Fruit fly (Drosophila melanogaster): ENCODE measurements around the gene CG10336.

CG10336 gene

dm6 chr2L:18705617-18706046 lies 16.3 kb downstream of the CG10336 start, which contains the start of gene Jwa (continued):
- TF ChIP-seq CG18619 (GFP tag; optimal IDR thresholded peaks at IDR 0.05) (peak; percentile 79), CG14667 (GFP tag; IDR thresholded peaks at IDR 0.05) (peak; percentile 80), Lpt (GFP tag; optimal IDR thresholded peaks at IDR 0.05) (no peak), al (GFP tag; IDR thresholded peaks at IDR 0.05) (peak; percentile 96), CG17568 (GFP tag; optimal IDR thresholded peaks at IDR 0.05) (peak; percentile 91), CG4854 (GFP tag; optimal IDR thresholded peaks at IDR 0.05) (peak; percentile 80), Neu2 (GFP tag; optimal IDR thresholded peaks at IDR 0.05; ENCODE audit: borderline replicate concordance) (peak; percentile 61), CG17186 (GFP tag; optimal IDR thresholded peaks at IDR 0.05) (peak; percentile 36), Opbp (GFP tag; IDR thresholded peaks at IDR 0.05; ENCODE audit: partially characterized antibody) (peak; percentile 97), fu2 (GFP tag; optimal IDR thresholded peaks at IDR 0.05) (peak; percentile 93), nau (GFP tag; optimal IDR thresholded peaks at IDR 0.05) (no peak), BEAF-32 (GFP tag; optimal IDR thresholded peaks at IDR 0.05) (peak; percentile 98), CG9932 (GFP tag; IDR thresholded peaks at IDR 0.05) (peak; percentile 98), ems (GFP tag; optimal IDR thresholded peaks at IDR 0.05) (peak; percentile 93), bbx (GFP tag; IDR thresholded peaks at IDR 0.05; ENCODE audit: partially characterized antibody) (peak; percentile 97), schlank (tag; optimal IDR thresholded peaks at IDR 0.05) (peak; percentile 72), CG7786 (GFP tag; optimal IDR thresholded peaks at IDR 0.05) (peak; percentile 94), NFAT (GFP tag; IDR thresholded peaks at IDR 0.05) (peak; percentile 92), Tbp (GFP tag; optimal IDR thresholded peaks at IDR 0.05) (no peak), CG30431 (GFP tag; optimal IDR thresholded peaks at IDR 0.05) (peak; percentile 96), gcm2 (GFP tag; optimal IDR thresholded peaks at IDR 0.05) (peak; percentile 87), CG11504 (tag; optimal IDR thresholded peaks at IDR 0.05) (peak; percentile 82), Spps (tag; optimal IDR thresholded peaks at IDR 0.05) (peak; percentile 72), Fer1 (GFP tag; optimal IDR thresholded peaks at IDR 0.05) (peak; percentile 79), chinmo (GFP tag; IDR thresholded peaks at IDR 0.05; ENCODE audit: partially characterized antibody) (peak; percentile 94), CG10979 (tag; optimal IDR thresholded peaks at IDR 0.05) (peak; percentile 88), Hmx (GFP tag; optimal IDR thresholded peaks at IDR 0.05) (peak; percentile 81), YL-1 (GFP tag; optimal IDR thresholded peaks at IDR 0.05) (peak; percentile 64), CG32772 (GFP tag; IDR thresholded peaks at IDR 0.05) (peak; percentile 88), chif (GFP tag; optimal IDR thresholded peaks at IDR 0.05) (peak; percentile 94), trh (GFP tag; optimal IDR thresholded peaks at IDR 0.05) (peak; percentile 76), Jarid2 (GFP tag; optimal IDR thresholded peaks at IDR 0.05) (peak; percentile 46), CG12219 (GFP tag; optimal IDR thresholded peaks at IDR 0.05) (peak; percentile 86), ind (GFP tag; optimal IDR thresholded peaks at IDR 0.05) (peak; percentile 90), CG2116 (GFP tag; optimal IDR thresholded peaks at IDR 0.05) (peak; percentile 81), ewg (GFP tag; optimal IDR thresholded peaks at IDR 0.05) (peak; percentile 84), ATbp (GFP tag; optimal IDR thresholded peaks at IDR 0.05) (peak; percentile 88), org-1 (GFP tag; optimal IDR thresholded peaks at IDR 0.05) (peak; percentile 87), CG12236 (GFP tag; optimal IDR thresholded peaks at IDR 0.05) (peak; percentile 79), CG14965 (GFP tag; optimal IDR thresholded peaks at IDR 0.05; ENCODE audit: borderline replicate concordance) (no peak), ken (GFP tag; IDR thresholded peaks at IDR 0.05) (peak; percentile 95), CG1832 (GFP tag; optimal IDR thresholded peaks at IDR 0.05) (no peak), so (GFP tag; IDR thresholded peaks at IDR 0.05) (peak; percentile 84; the same call in 2 of the 3 replicates), Oli (tag; optimal IDR thresholded peaks at IDR 0.05) (peak; percentile 91), Poxn (GFP tag; IDR thresholded peaks at IDR 0.05) (peak; percentile 83), unc-4 (GFP tag; IDR thresholded peaks at IDR 0.05; ENCODE audit: partially characterized antibody) (peak; percentile 99), Hmr (GFP tag; optimal IDR thresholded peaks at IDR 0.05) (peak; percentile 97), CG6654 (GFP tag; optimal IDR thresholded peaks at IDR 0.05) (peak; percentile 37), pros (GFP tag; optimal IDR thresholded peaks at IDR 0.05) (no peak), Stat92E (GFP tag; optimal IDR thresholded peaks at IDR 0.05) (peak in 1 of 3 experiments; percentile 60)
